Worm (Caenorhabditis elegans) whole organism, young adult: ENCODE data around the gene K08D12.3.

Experiments
- F10E7.11 ChIP-seq: sonication (generic microtip); optimal IDR thresholded peaks from 2 replicates; lab custom pipeline; 2017; ENCODE audit warnings: mild to moderate bottlenecking, missing genetic modification characterization, moderate library complexity, missing compliant biosample characterization
- F23B12.7 ChIP-seq: sonication (generic microtip); optimal IDR thresholded peaks from 2 replicates; lab custom pipeline; 2017; ENCODE audit warnings: missing genetic modification characterization, mild to moderate bottlenecking, missing compliant biosample characterization, antibody characterized with exemption, moderate library complexity; ENCODE audit not compliant: insufficient read depth
- F33H1.4 ChIP-seq: fragments of 200-800 bp; sonication (Bioruptor generic); IDR thresholded peaks from 2 replicates; pipeline ENCODE4 v1.3.6; 2022; ENCODE audit warnings: missing genetic modification reagents, missing genetic modification characterization, missing compliant biosample characterization
- F39B2.1 ChIP-seq: fragments of 200-800 bp; sonication (Bioruptor generic); IDR thresholded peaks from 2 replicates; pipeline ENCODE4 v1.3.6; 2022; ENCODE audit warnings: missing genetic modification reagents, missing genetic modification characterization, missing compliant biosample characterization
- F57A8.1 ChIP-seq: fragments of 200-800 bp; sonication (Bioruptor generic); optimal IDR thresholded peaks from 2 replicates; lab custom pipeline; 2018; ENCODE audit warnings: mild to moderate bottlenecking, missing genetic modification characterization, moderate library complexity, missing compliant biosample characterization
- Y95B8A.8 ChIP-seq: fragments of 200-800 bp; sonication (Bioruptor generic); IDR thresholded peaks from 2 replicates; pipeline ENCODE4 v1.3.6; 2022; ENCODE audit warnings: missing genetic modification reagents, missing genetic modification characterization, missing compliant biosample characterization
- ama-1 ChIP-seq, 3 experiments: fragments of 150-350 bp in 1 of 3; sonication (generic microtip) in 2 of 3; optimal IDR thresholded peaks; 2 replicates each; lab custom pipeline; 2014 to 2018; ENCODE audit warnings: missing biosample characterization in 2 of 3, missing genetic modification characterization in 2 of 3, missing genetic modification reagents in 2 of 3
- atf-7 ChIP-seq: sonication (generic microtip); optimal IDR thresholded peaks from 2 replicates; lab custom pipeline; 2017; ENCODE audit warnings: mild to moderate bottlenecking, missing genetic modification characterization, missing compliant biosample characterization
- athp-1 ChIP-seq: sonication (generic microtip); optimal IDR thresholded peaks from 2 replicates; lab custom pipeline; 2017; ENCODE audit warnings: mild to moderate bottlenecking, missing genetic modification characterization, missing compliant biosample characterization
- attf-5 ChIP-seq: fragments of 200-800 bp; sonication (Bioruptor generic); optimal IDR thresholded peaks from 2 replicates; lab custom pipeline; 2018; ENCODE audit warnings: mild to moderate bottlenecking, missing genetic modification characterization, missing compliant biosample characterization
- attf-6 ChIP-seq: fragments of 200-800 bp; sonication (Bioruptor generic); IDR thresholded peaks from 2 replicates; pipeline ENCODE4 v1.3.6; 2022; ENCODE audit warnings: missing genetic modification reagents, missing genetic modification characterization, missing compliant biosample characterization
- bed-2 ChIP-seq: fragments of 200-800 bp; sonication (Bioruptor generic); IDR thresholded peaks from 2 replicates; pipeline ENCODE4 v1.3.6; 2022; ENCODE audit warnings: missing genetic modification reagents, missing genetic modification characterization, missing compliant biosample characterization
- cebp-2 ChIP-seq: fragments of 200-800 bp; sonication (Bioruptor generic); IDR thresholded peaks from 2 replicates; pipeline ENCODE4 v1.3.6; 2022; ENCODE audit warnings: missing genetic modification characterization, missing compliant biosample characterization
- ceh-58 ChIP-seq: fragments of 200-800 bp; sonication (Bioruptor generic); IDR thresholded peaks from 2 replicates; pipeline ENCODE4 v1.3.6; 2022; ENCODE audit warnings: missing genetic modification characterization, missing compliant biosample characterization
- ceh-79 ChIP-seq: sonication (generic microtip); optimal IDR thresholded peaks from 2 replicates; lab custom pipeline; 2017; ENCODE audit warnings: mild to moderate bottlenecking, missing genetic modification characterization, missing compliant biosample characterization
- chd-7 ChIP-seq: sonication (generic microtip); optimal IDR thresholded peaks from 2 replicates; lab custom pipeline; 2016; ENCODE audit warnings: mild to moderate bottlenecking, missing genetic modification characterization, moderate library complexity, missing compliant biosample characterization
- die-1 ChIP-seq: sonication (generic microtip); optimal IDR thresholded peaks from 2 replicates; lab custom pipeline; 2016; ENCODE audit warnings: missing genotype, mild to moderate bottlenecking, missing genetic modification characterization, missing compliant biosample characterization
- dpl-1 ChIP-seq: fragments of 150-350 bp; optimal IDR thresholded peaks from 2 replicates; lab custom pipeline; 2014; ENCODE audit warnings: missing biosample characterization, missing genetic modification reagents, missing genetic modification characterization
- efl-1 ChIP-seq: fragments of 150-350 bp; optimal IDR thresholded peaks from 2 replicates; lab custom pipeline; 2014; ENCODE audit warnings: missing biosample characterization, missing genetic modification reagents, missing genetic modification characterization
- egl-44 ChIP-seq: fragments of 200-800 bp; sonication (Bioruptor generic); IDR thresholded peaks from 2 replicates; pipeline ENCODE4 v1.3.6; 2022; ENCODE audit warnings: missing genetic modification reagents, missing genetic modification characterization, missing compliant biosample characterization
- ekl-4 ChIP-seq: fragments of 200-800 bp; sonication (Bioruptor generic); IDR thresholded peaks from 2 replicates; pipeline ENCODE4 v1.3.6; 2022; ENCODE audit warnings: missing genetic modification reagents, missing genetic modification characterization, missing compliant biosample characterization
- hmg-1.2 ChIP-seq: fragments of 200-800 bp; sonication (Bioruptor generic); IDR thresholded peaks from 2 replicates; pipeline ENCODE4 v1.3.6; 2022; ENCODE audit warnings: missing genetic modification reagents, missing genetic modification characterization, missing compliant biosample characterization
- lin-40 ChIP-seq: sonication (generic microtip); optimal IDR thresholded peaks from 2 replicates; lab custom pipeline; 2016; ENCODE audit warnings: missing genetic modification characterization, mild to moderate bottlenecking, missing compliant biosample characterization, missing genotype, missing genetic modification reagents
- lsl-1 ChIP-seq: fragments of 200-800 bp; sonication (Bioruptor generic); optimal IDR thresholded peaks from 2 replicates; lab custom pipeline; 2018; ENCODE audit warnings: mild to moderate bottlenecking, missing genetic modification characterization, moderate library complexity, missing compliant biosample characterization
- lsy-27 ChIP-seq: sonication (generic microtip); optimal IDR thresholded peaks from 2 replicates; lab custom pipeline; 2017; ENCODE audit warnings: missing genetic modification characterization, mild to moderate bottlenecking, missing compliant biosample characterization, antibody characterized with exemption, missing genotype, borderline replicate concordance; ENCODE audit not compliant: insufficient read depth
- madf-3 ChIP-seq: fragments of 200-800 bp; sonication (Bioruptor generic); IDR thresholded peaks from 2 replicates; pipeline ENCODE4 v1.3.6; 2022; ENCODE audit warnings: missing genetic modification reagents, missing genetic modification characterization, missing compliant biosample characterization
- madf-6 ChIP-seq: fragments of 200-800 bp; sonication (Bioruptor generic); IDR thresholded peaks from 2 replicates; pipeline ENCODE4 v1.3.6; 2022; ENCODE audit warnings: missing genetic modification reagents, missing genetic modification characterization, missing compliant biosample characterization
- madf-8 ChIP-seq: fragments of 200-800 bp; sonication (Bioruptor generic); conservative IDR thresholded peaks from 2 replicates; pipeline ENCODE4 v1.3.6; 2022; ENCODE audit warnings: missing genetic modification reagents, missing genetic modification characterization, missing compliant biosample characterization
- mel-28 ChIP-seq: sonication (generic microtip); optimal IDR thresholded peaks from 2 replicates; lab custom pipeline; 2016; ENCODE audit warnings: borderline replicate concordance, mild to moderate bottlenecking, missing genetic modification characterization, missing compliant biosample characterization
- mxl-1 ChIP-seq: sonication (generic microtip); optimal IDR thresholded peaks from 2 replicates; lab custom pipeline; 2016; ENCODE audit warnings: missing genetic modification characterization, missing compliant biosample characterization
- nhr-120 ChIP-seq: fragments of 200-800 bp; sonication (Bioruptor generic); IDR thresholded peaks from 2 replicates; pipeline ENCODE4 v1.3.6; 2022; ENCODE audit warnings: missing genetic modification characterization, missing compliant biosample characterization
- nhr-80 ChIP-seq: sonication (generic microtip); optimal IDR thresholded peaks from 2 replicates; lab custom pipeline; 2016; ENCODE audit warnings: missing genetic modification characterization, missing compliant biosample characterization
- pbrm-1 ChIP-seq: fragments of 200-800 bp; sonication (Bioruptor generic); IDR thresholded peaks from 2 replicates; pipeline ENCODE4 v1.3.6; 2022; ENCODE audit warnings: missing genetic modification reagents, missing genetic modification characterization, missing compliant biosample characterization
- pha-4 ChIP-seq: fragments of 150-350 bp; sonication (generic microtip); optimal IDR thresholded peaks from 2 replicates; lab custom pipeline; 2014; ENCODE audit warnings: missing biosample characterization, missing genetic modification reagents, missing genetic modification characterization
- rcor-1 ChIP-seq: fragments of 200-800 bp; sonication (Bioruptor generic); IDR thresholded peaks from 2 replicates; pipeline ENCODE4 v1.3.6; 2022; ENCODE audit warnings: missing genetic modification reagents, missing genetic modification characterization, missing compliant biosample characterization
- repo-1 ChIP-seq: sonication (generic microtip); optimal IDR thresholded peaks from 2 replicates; lab custom pipeline; 2017; ENCODE audit warnings: mild to moderate bottlenecking, missing genetic modification characterization, missing compliant biosample characterization
- rpc-1 ChIP-seq, 2 experiments: fragments of 150-350 bp in 1 of 2; sonication (generic microtip) in 1 of 2; optimal IDR thresholded peaks; 2 replicates each; lab custom pipeline; 2014 to 2018; ENCODE audit warnings: missing biosample characterization in 1 of 2, missing genetic modification characterization in 1 of 2, missing genetic modification reagents in 1 of 2, missing genotype in 1 of 2
- sea-2 ChIP-seq: fragments of 200-800 bp; sonication (Bioruptor generic); IDR thresholded peaks from 2 replicates; pipeline ENCODE4 v1.3.6; 2022; ENCODE audit warnings: missing genetic modification characterization, missing compliant biosample characterization
- snpc-1.1 ChIP-seq: sonication (generic microtip); optimal IDR thresholded peaks from 2 replicates; lab custom pipeline; 2017; ENCODE audit warnings: missing genetic modification characterization, mild to moderate bottlenecking, missing compliant biosample characterization, antibody characterized with exemption, moderate library complexity, missing genotype, missing genetic modification reagents; ENCODE audit not compliant: insufficient read depth
- snpc-1.3 ChIP-seq: sonication (generic microtip); optimal IDR thresholded peaks from 2 replicates; lab custom pipeline; 2017; ENCODE audit warnings: missing genetic modification characterization, mild to moderate bottlenecking, missing compliant biosample characterization, antibody characterized with exemption, moderate library complexity, missing genotype, missing genetic modification reagents; ENCODE audit not compliant: insufficient read depth
- snpc-3.4 ChIP-seq: sonication (generic microtip); optimal IDR thresholded peaks from 2 replicates; lab custom pipeline; 2017; ENCODE audit warnings: missing genetic modification characterization, mild to moderate bottlenecking, missing compliant biosample characterization, antibody characterized with exemption, moderate library complexity, missing genotype, missing genetic modification reagents
- sptf-2 ChIP-seq: fragments of 200-800 bp; sonication (Bioruptor generic); optimal IDR thresholded peaks from 2 replicates; lab custom pipeline; 2018; ENCODE audit warnings: mild to moderate bottlenecking, missing genetic modification characterization, missing compliant biosample characterization
- zim-3 ChIP-seq: sonication (generic microtip); optimal IDR thresholded peaks from 2 replicates; lab custom pipeline; 2017; ENCODE audit warnings: mild to moderate bottlenecking, missing genetic modification characterization, moderate library complexity, missing compliant biosample characterization
- ztf-3 ChIP-seq: fragments of 200-800 bp; sonication (Bioruptor generic); optimal IDR thresholded peaks from 2 replicates; lab custom pipeline; 2018; ENCODE audit warnings: mild to moderate bottlenecking, missing genetic modification characterization, missing compliant biosample characterization
- ztf-6 ChIP-seq: fragments of 200-800 bp; sonication (Bioruptor generic); IDR thresholded peaks from 2 replicates; pipeline ENCODE4 v1.3.6; 2022; ENCODE audit warnings: missing genetic modification reagents, missing genetic modification characterization, missing compliant biosample characterization

Gene K08D12.3

DNA sequence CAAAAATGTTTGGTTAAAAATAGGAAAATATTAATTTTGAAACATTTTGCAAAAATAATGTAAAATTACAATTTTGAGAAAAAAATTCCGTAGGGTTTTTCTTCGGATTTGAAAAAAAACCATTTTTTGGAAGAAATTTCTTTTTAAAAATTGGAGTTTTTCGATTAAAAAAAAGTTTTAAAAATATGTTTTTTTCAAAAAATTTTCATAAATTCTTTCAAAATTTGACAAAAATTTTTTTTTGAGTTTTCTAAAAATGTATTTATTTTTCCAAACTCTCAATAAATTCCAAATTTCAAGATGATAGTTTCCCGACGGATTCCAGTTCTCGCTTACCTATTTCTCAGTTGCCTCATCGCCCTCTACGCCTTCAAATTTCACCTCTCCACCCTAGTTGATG lies 10.5 kb upstream of the K08D12.3 start, which contains the start of gene bus-2:
Gene bus-2, plus strand, starts transcription at position 301 of the 400 bp plus-strand sequence.
- TF ChIP-seq hmg-1.2 (GFP tag; lab: Robert Waterston, UW) (no peak), sptf-2 (GFP tag; lab: Kevin White, UChicago) (no peak), ekl-4 (GFP tag; lab: Robert Waterston, UW) (no peak), ceh-79 (tag; lab: Kevin White, UChicago) (no peak), mel-28 (tag; lab: Kevin White, UChicago) (no peak), attf-6 (GFP tag; lab: Robert Waterston, UW) (no peak), die-1 (no peak), bed-2 (no peak), egl-44 (GFP tag; lab: Robert Waterston, UW) (no peak), ztf-6 (GFP tag; lab: Robert Waterston, UW) (no peak), athp-1 (tag; lab: Kevin White, UChicago) (no peak), F10E7.11 (tag; lab: Kevin White, UChicago) (no peak), pha-4 (tag; lab: Kevin White, UChicago) (no peak), chd-7 (no peak), ama-1 (optimal IDR thresholded peaks at IDR 0.05; lab: Kevin White, UChicago) (no peak), ama-1 (GFP tag; optimal IDR thresholded peaks at IDR 0.05; lab: Kevin White, UChicago) (no peak), Y95B8A.8 (GFP tag; lab: Robert Waterston, UW) (no peak), dpl-1 (GFP tag; lab: Kevin White, UChicago) (no peak), sea-2 (GFP tag; lab: Robert Waterston, UW) (no peak), ztf-3 (GFP tag; lab: Kevin White, UChicago) (no peak), mxl-1 (no peak)

DNA sequence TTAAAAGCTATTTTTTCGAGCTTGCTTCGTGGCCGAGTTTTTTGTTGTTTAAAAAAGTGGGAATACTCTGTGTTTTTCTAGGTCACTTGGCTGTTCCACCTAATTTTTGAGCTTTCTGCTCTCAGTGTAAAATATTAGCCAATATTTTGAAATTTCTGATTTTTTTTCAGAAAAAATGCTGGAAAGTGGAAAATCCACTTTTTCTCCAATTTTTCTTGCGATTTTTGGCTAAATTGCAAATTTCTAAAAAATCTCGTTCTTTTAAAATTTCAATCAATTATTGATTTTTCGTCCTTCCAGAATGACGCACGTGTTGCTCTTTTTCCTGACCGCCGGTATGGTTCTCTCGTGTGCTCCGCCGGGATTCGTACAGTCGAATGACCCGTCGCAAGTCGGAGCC lies 3.1 kb upstream of the K08D12.3 start, which contains the start of gene K08D12.4:
Gene K08D12.4, plus strand, starts transcription at position 301 of the 400 bp plus-strand sequence.
- TF ChIP-seq repo-1 (tag; lab: Kevin White, UChicago) (no peak), madf-8 (GFP tag; lab: Robert Waterston, UW) (no peak), rpc-1 (optimal IDR thresholded peaks at IDR 0.05; lab: Kevin White, UChicago) (no peak), rpc-1 (tag; optimal IDR thresholded peaks at IDR 0.05; lab: Kevin White, UChicago) (no peak), bed-2 (no peak), F33H1.4 (GFP tag; lab: Robert Waterston, UW) (no peak), pbrm-1 (GFP tag; lab: Robert Waterston, UW) (no peak), F57A8.1 (GFP tag; lab: Kevin White, UChicago) (no peak), attf-5 (GFP tag; lab: Kevin White, UChicago) (no peak), cebp-2 (GFP tag; lab: Robert Waterston, UW) (no peak), snpc-3.4 (tag; lab: Kevin White, UChicago) (no peak), snpc-1.3 (tag; lab: Kevin White, UChicago) (no peak), ekl-4 (GFP tag; lab: Robert Waterston, UW) (no peak), athp-1 (tag; lab: Kevin White, UChicago) (no peak), ceh-58 (GFP tag; lab: Robert Waterston, UW) (no peak), rcor-1 (GFP tag; lab: Robert Waterston, UW) (no peak), atf-7 (tag; lab: Kevin White, UChicago) (no peak), snpc-1.1 (no peak)

DNA sequence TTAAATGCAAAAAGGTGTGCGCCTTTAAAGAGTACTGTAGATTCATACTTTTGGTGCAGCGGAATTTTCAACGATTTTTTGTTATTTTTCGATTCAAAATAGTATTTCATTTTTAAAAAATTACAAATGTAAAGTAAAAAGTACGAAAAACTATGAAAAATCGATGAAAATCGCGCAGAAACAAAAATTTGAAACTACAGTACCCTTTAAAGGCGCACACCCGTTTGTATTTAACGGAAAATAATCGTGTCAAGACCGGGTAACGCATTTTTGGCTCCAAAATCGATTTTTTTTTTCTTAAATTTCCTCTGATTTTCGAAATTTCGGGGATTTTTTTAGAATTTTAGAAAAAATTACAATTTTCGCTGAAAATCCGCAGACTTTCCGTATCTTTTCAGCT lies 2.1 kb upstream of the K08D12.3 start:
- TF ChIP-seq lsy-27 (tag; lab: Kevin White, UChicago) = no peak
- TF ChIP-seq F39B2.1 = no peak
- no peak for TF ChIP-seq hmg-1.2 (GFP tag; lab: Robert Waterston, UW)
- peak; percentile 35; the same call in 1 of the 2 replicates for TF ChIP-seq madf-8 (GFP tag; lab: Robert Waterston, UW)
- no peak for TF ChIP-seq nhr-80 (tag; lab: Kevin White, UChicago)
- TF ChIP-seq F23B12.7 (tag; lab: Kevin White, UChicago) = no peak
- peak; percentile 56 for TF ChIP-seq madf-6 (GFP tag; lab: Robert Waterston, UW)
- TF ChIP-seq lin-40 (tag; lab: Kevin White, UChicago) = no peak
- TF ChIP-seq efl-1 (GFP tag; lab: Kevin White, UChicago) = peak; percentile 23
- no peak for TF ChIP-seq nhr-120 (GFP tag; lab: Robert Waterston, UW)
- no peak for TF ChIP-seq ekl-4 (GFP tag; lab: Robert Waterston, UW)
- TF ChIP-seq lsl-1 (GFP tag; lab: Kevin White, UChicago) = peak; percentile 92
- TF ChIP-seq madf-3 (GFP tag; lab: Robert Waterston, UW) = no peak
- TF ChIP-seq pha-4 (tag; lab: Kevin White, UChicago) = no peak
- no peak for TF ChIP-seq zim-3 (tag; lab: Kevin White, UChicago)
- TF ChIP-seq attf-5 (GFP tag; lab: Kevin White, UChicago) = no peak
